Worm (Caenorhabditis elegans): ENCODE results near the gene K08E4.3.
A peak's percentile ranks its signal among the peaks of the same experiment; 100 is the strongest.

Gene K08E4.3

DNA sequence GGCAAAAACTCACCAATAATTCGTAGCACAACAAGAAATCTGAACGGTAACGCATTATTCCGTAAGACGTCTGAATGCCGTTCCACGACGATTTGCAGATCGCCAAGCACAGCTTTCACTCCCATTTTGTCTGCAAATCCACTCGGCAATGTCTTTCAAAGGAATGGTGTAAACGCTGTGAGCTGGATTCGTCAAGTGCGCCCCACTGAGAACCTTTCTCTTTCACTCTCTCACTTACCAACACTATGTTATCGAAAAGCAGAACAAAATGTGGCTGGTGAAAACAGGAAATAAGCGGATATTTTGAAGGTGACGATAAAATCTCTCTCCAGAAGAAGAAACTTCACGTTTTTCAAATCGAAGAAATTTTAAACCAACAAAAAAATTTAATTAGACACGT, 31.4 kb downstream of the K08E4.3 start:
- TF ChIP-seq dmd-4 (tag; optimal IDR thresholded peaks at IDR 0.05): no peak
- no peak for TF ChIP-seq ama-1 (optimal IDR thresholded peaks at IDR 0.05)
- peak; percentile 15 for TF ChIP-seq lin-13 (GFP tag; optimal IDR thresholded peaks at IDR 0.05)
- no peak for TF ChIP-seq peb-1 (tag; optimal IDR thresholded peaks at IDR 0.05)
- no peak for TF ChIP-seq egl-27 (tag; optimal IDR thresholded peaks at IDR 0.05)
- TF ChIP-seq nhr-23 (tag; optimal IDR thresholded peaks at IDR 0.05): no peak
- no peak for TF ChIP-seq elt-1 (tag; optimal IDR thresholded peaks at IDR 0.05)
- TF ChIP-seq nhr-25 (tag; optimal IDR thresholded peaks at IDR 0.05): peak; percentile 32
- no peak for TF ChIP-seq nhr-12 (tag; optimal IDR thresholded peaks at IDR 0.05)
- no peak for TF ChIP-seq ztf-11 (tag; optimal IDR thresholded peaks at IDR 0.05)
- no peak for TF ChIP-seq nhr-11 (tag; optimal IDR thresholded peaks at IDR 0.05)
- TF ChIP-seq ceh-82 (tag; optimal IDR thresholded peaks at IDR 0.05): no peak
- TF ChIP-seq unc-62 (GFP tag; optimal IDR thresholded peaks at IDR 0.05): no peak
- TF ChIP-seq nhr-129 (tag; optimal IDR thresholded peaks at IDR 0.05): peak; percentile 94
- TF ChIP-seq zag-1 (tag; optimal IDR thresholded peaks at IDR 0.05): no peak
- peak; percentile 0 for TF ChIP-seq Y55F3AM.14 (GFP tag; optimal IDR thresholded peaks at IDR 0.05)
- peak in 1 of 2 experiments; percentile 48 for TF ChIP-seq lsy-2 (tag; optimal IDR thresholded peaks at IDR 0.05)
- no peak for TF ChIP-seq ztf-1 (GFP tag; conservative IDR thresholded peaks at IDR 0.05)
- no peak for TF ChIP-seq lin-11 (tag; optimal IDR thresholded peaks at IDR 0.05)
- no peak for TF ChIP-seq alr-1 (tag; optimal IDR thresholded peaks at IDR 0.05)
- peak; percentile 80 for TF ChIP-seq crh-2 (tag; optimal IDR thresholded peaks at IDR 0.05)
- TF ChIP-seq aly-2 (tag; optimal IDR thresholded peaks at IDR 0.05): no peak
- TF ChIP-seq C34F6.9 (tag; optimal IDR thresholded peaks at IDR 0.05): peak; percentile 61
- TF ChIP-seq nhr-10 (tag; optimal IDR thresholded peaks at IDR 0.05): no peak
- no peak for TF ChIP-seq fos-1 (tag; optimal IDR thresholded peaks at IDR 0.05)
- TF ChIP-seq nhr-237 (tag; optimal IDR thresholded peaks at IDR 0.05): no peak
- TF ChIP-seq sem-4 (tag; optimal IDR thresholded peaks at IDR 0.05): peak; percentile 13
- no peak for TF ChIP-seq ztf-4 (tag; optimal IDR thresholded peaks at IDR 0.05)
- TF ChIP-seq nhr-21 (tag; optimal IDR thresholded peaks at IDR 0.05): no peak
- no peak for TF ChIP-seq nhr-6 (tag; optimal IDR thresholded peaks at IDR 0.05)
- no peak for TF ChIP-seq skn-1 (tag; optimal IDR thresholded peaks at IDR 0.05)
- TF ChIP-seq unc-39 (tag; optimal IDR thresholded peaks at IDR 0.05): no peak
- TF ChIP-seq ceh-16 (tag; optimal IDR thresholded peaks at IDR 0.05): no peak
- no peak for TF ChIP-seq lin-39 (tag; optimal IDR thresholded peaks at IDR 0.05)
- peak; percentile 65 for TF ChIP-seq blmp-1 (tag; optimal IDR thresholded peaks at IDR 0.05; ENCODE audit: insufficient read depth)
- TF ChIP-seq unc-55 (GFP tag; optimal IDR thresholded peaks at IDR 0.05): peak; percentile 75

DNA sequence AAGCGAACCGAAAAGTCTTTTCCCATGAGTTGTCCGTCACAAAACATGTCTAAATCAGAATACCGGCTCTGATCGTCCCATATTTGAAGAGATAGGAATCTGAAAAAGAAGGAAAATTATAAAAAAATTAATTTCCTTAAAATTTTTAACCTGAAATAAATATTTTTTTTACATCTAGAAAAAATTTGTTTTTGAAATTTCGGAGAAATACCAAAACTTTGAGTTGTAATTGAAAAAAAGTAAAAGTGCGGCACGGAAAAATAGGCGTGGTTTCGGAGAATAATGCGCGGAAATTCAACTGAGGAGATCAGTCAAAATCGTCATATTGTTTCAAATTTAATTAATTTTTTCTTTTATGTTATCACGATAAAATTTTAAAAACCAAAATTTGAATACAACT, 32.0 kb downstream of the K08E4.3 start, which contains the start of gene F11A10.6:
Gene F11A10.6 (minus strand): TSS at position 101 of the 400 bp plus-strand sequence.
- no peak for TF ChIP-seq sem-4 (tag; optimal IDR thresholded peaks at IDR 0.05)
- no peak for TF ChIP-seq lin-39 (tag; optimal IDR thresholded peaks at IDR 0.05)
- TF ChIP-seq ztf-1 (GFP tag; conservative IDR thresholded peaks at IDR 0.05): no peak
- TF ChIP-seq C34F6.9 (tag; optimal IDR thresholded peaks at IDR 0.05): no peak
- TF ChIP-seq nhr-23 (tag; optimal IDR thresholded peaks at IDR 0.05): no peak
- TF ChIP-seq dmd-4 (tag; optimal IDR thresholded peaks at IDR 0.05): no peak
- TF ChIP-seq Y55F3AM.14 (GFP tag; optimal IDR thresholded peaks at IDR 0.05): no peak
- no peak for TF ChIP-seq lsy-2 (tag; optimal IDR thresholded peaks at IDR 0.05)
- TF ChIP-seq elt-1 (tag; optimal IDR thresholded peaks at IDR 0.05): no peak
- no peak for TF ChIP-seq nhr-237 (tag; optimal IDR thresholded peaks at IDR 0.05)
- TF ChIP-seq nhr-12 (tag; optimal IDR thresholded peaks at IDR 0.05): no peak
- no peak for TF ChIP-seq F13H6.1 (tag; optimal IDR thresholded peaks at IDR 0.05)
- TF ChIP-seq nhr-11 (tag; optimal IDR thresholded peaks at IDR 0.05): no peak
- no peak for TF ChIP-seq gmeb-1 (tag; optimal IDR thresholded peaks at IDR 0.05)
- no peak for TF ChIP-seq mbf-1 (tag; optimal IDR thresholded peaks at IDR 0.05)
- no peak for TF ChIP-seq R02D3.7 (tag; optimal IDR thresholded peaks at IDR 0.05)
- no peak for TF ChIP-seq lin-11 (tag; optimal IDR thresholded peaks at IDR 0.05)

DNA sequence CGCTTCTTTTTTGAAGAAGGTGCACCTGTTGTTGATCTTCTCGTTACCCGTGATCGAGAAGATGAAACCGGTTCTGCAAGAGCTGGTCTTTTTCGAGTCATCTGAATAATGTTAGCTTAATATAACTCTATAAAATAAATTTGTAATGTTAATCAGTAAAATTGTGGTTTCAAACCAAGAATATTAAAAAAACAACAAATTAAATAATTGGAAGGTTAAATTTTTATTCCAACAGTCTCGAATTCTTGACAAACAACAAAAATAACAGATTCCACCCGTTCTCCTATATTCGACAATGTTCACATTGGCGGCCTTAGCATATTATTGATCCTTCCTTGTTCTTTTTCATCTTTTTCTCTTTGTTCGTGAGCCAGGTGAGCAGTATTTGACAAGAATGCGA, 34.6 kb downstream of the K08E4.3 start, which contains the start of gene mig-32:
Gene mig-32 (minus strand): TSS at position 101 of the 400 bp plus-strand sequence.
- TF ChIP-seq fos-1 (tag; optimal IDR thresholded peaks at IDR 0.05) (no peak), egl-27 (tag; optimal IDR thresholded peaks at IDR 0.05) (no peak), sma-9 (GFP tag; optimal IDR thresholded peaks at IDR 0.05) (no peak), sma-9 (tag; optimal IDR thresholded peaks at IDR 0.05) (no peak), ztf-1 (GFP tag; conservative IDR thresholded peaks at IDR 0.05) (no peak), lin-13 (GFP tag; optimal IDR thresholded peaks at IDR 0.05) (no peak), peb-1 (tag; optimal IDR thresholded peaks at IDR 0.05) (no peak), lin-11 (tag; optimal IDR thresholded peaks at IDR 0.05) (no peak), ceh-82 (tag; optimal IDR thresholded peaks at IDR 0.05) (no peak), ama-1 (optimal IDR thresholded peaks at IDR 0.05) (no peak), F13H6.1 (tag; optimal IDR thresholded peaks at IDR 0.05) (no peak), nhr-11 (tag; optimal IDR thresholded peaks at IDR 0.05) (no peak), R02D3.7 (tag; optimal IDR thresholded peaks at IDR 0.05) (no peak), Y55F3AM.14 (GFP tag; optimal IDR thresholded peaks at IDR 0.05) (no peak), zag-1 (tag; optimal IDR thresholded peaks at IDR 0.05) (no peak), nhr-23 (tag; optimal IDR thresholded peaks at IDR 0.05) (no peak), ztf-4 (tag; optimal IDR thresholded peaks at IDR 0.05) (no peak), mdl-1 (tag; optimal IDR thresholded peaks at IDR 0.05) (no peak), skn-1 (tag; optimal IDR thresholded peaks at IDR 0.05) (no peak), alr-1 (tag; optimal IDR thresholded peaks at IDR 0.05) (no peak), unc-55 (GFP tag; optimal IDR thresholded peaks at IDR 0.05) (no peak)

Data from whole organism, L2 larva.